Worm (Caenorhabditis elegans): ENCODE data around the gene ttr-13.

DNA sequence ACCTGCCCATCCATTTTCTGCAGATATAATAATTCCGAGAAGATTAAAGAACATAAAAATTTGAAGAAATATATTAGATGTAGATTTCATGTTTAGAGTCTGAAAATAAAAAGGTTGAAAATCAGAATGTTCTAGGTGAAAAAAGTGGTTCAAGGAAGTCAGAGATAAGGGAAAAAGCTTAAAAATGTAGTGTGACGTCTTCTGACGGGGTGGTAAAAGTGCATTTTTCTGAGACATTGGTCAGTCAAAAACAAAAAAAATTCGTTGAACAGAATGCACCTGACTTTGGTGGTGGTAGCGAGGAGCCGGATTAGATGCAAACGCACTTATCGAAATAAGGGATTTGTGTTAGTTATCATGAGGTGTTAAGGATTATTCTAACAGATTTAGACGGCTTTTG, 30.1 kb downstream of the ttr-13 start, which contains the start of gene F46B3.23:
- TF ChIP-seq unc-39 (tag; optimal IDR thresholded peaks at IDR 0.05) (no peak), nhr-77 (tag; optimal IDR thresholded peaks at IDR 0.05) (no peak)
